Worm (Caenorhabditis elegans) whole organism, L2 larva: ENCODE data around the gene moe-3.

Experiments used
- mab-5 ChIP-seq: fragments of 150-350 bp; optimal IDR thresholded peaks from 2 replicates; lab custom pipeline; 2014; ENCODE audit warnings: missing biosample characterization, missing genetic modification characterization
- sma-9 ChIP-seq, 2 experiments: fragments of 150-350 bp in 1 of 2; sonication (generic microtip) in 1 of 2; optimal IDR thresholded peaks; 2 replicates each; lab custom pipeline; 2014 to 2016; ENCODE audit warnings: missing genetic modification characterization in 2 of 2, mild to moderate bottlenecking in 1 of 2, missing biosample characterization in 1 of 2, missing compliant biosample characterization in 1 of 2, missing genetic modification reagents in 1 of 2, moderate library complexity in 1 of 2
- ztf-11 ChIP-seq: sonication (generic microtip); optimal IDR thresholded peaks from 2 replicates; lab custom pipeline; 2017; ENCODE audit warnings: missing biosample characterization, missing genetic modification characterization

moe-3 gene

ce11 chrII:13116710-13117109, 48.8 kb downstream of the moe-3 start, which contains the start of gene rict-1:
Gene rict-1, minus strand, starts transcription at chrII:13116810.
- no peak for TF ChIP-seq ztf-11 (tag; lab: Kevin White, UChicago)
- TF ChIP-seq mab-5 (tag; lab: Kevin White, UChicago), result no peak
- TF ChIP-seq sma-9 (GFP tag; optimal IDR thresholded peaks at IDR 0.05; lab: Kevin White, UChicago), result no peak
- TF ChIP-seq sma-9 (tag; optimal IDR thresholded peaks at IDR 0.05; lab: Kevin White, UChicago), result no peak
